Worm (Caenorhabditis elegans): ENCODE measurements around the gene T16G1.5.

T16G1.5 gene

ce11 chrV:12933654-12934053 lies 5.7 kb downstream of the T16G1.5 start:
- TF ChIP-seq ztf-1 (GFP tag; conservative IDR thresholded peaks at IDR 0.05) (no peak), elt-1 (tag; optimal IDR thresholded peaks at IDR 0.05) (no peak), fos-1 (tag; optimal IDR thresholded peaks at IDR 0.05) (peak; percentile 35), unc-39 (tag; optimal IDR thresholded peaks at IDR 0.05) (no peak), gmeb-1 (tag; optimal IDR thresholded peaks at IDR 0.05) (no peak)

- TF ChIP-seq blmp-1 (tag; optimal IDR thresholded peaks at IDR 0.05; ENCODE audit: insufficient read depth) (peak; percentile 21), alr-1 (tag; optimal IDR thresholded peaks at IDR 0.05) (no peak)
Observed at ce11 chrV:12928929-12929532, 10.3 kb downstream of the T16G1.5 start, which contains the start of gene T16G1.2. Gene T16G1.2, plus strand, starts transcription at chrV:12929482.

ce11 chrV:12924128-12924527 lies 15.2 kb downstream of the T16G1.5 start, which contains the start of gene pqn-67:
Gene pqn-67, plus strand, starts transcription at chrV:12924428.
- TF ChIP-seq mab-5 (tag; optimal IDR thresholded peaks at IDR 0.05) (no peak), ztf-11 (tag; optimal IDR thresholded peaks at IDR 0.05) (no peak), lsy-2 (tag; optimal IDR thresholded peaks at IDR 0.05) (no peak), nhr-10 (tag; optimal IDR thresholded peaks at IDR 0.05) (no peak), Y55F3AM.14 (GFP tag; optimal IDR thresholded peaks at IDR 0.05) (no peak), elt-3 (tag; optimal IDR thresholded peaks at IDR 0.05) (no peak)

- TF ChIP-seq peb-1 (tag; optimal IDR thresholded peaks at IDR 0.05) (no peak), lin-11 (tag; optimal IDR thresholded peaks at IDR 0.05) (no peak), lin-39 (tag; optimal IDR thresholded peaks at IDR 0.05) (no peak)
Observed at ce11 chrV:12922308-12922707, 17.0 kb downstream of the T16G1.5 start, which contains the start of gene dhrs-4. Gene dhrs-4, plus strand, starts transcription at chrV:12922608.

ce11 chrV:12921680-12922079 lies 17.7 kb downstream of the T16G1.5 start:
- no peak for TF ChIP-seq nhr-77 (tag; optimal IDR thresholded peaks at IDR 0.05)
- TF ChIP-seq fos-1 (tag; optimal IDR thresholded peaks at IDR 0.05) = peak; percentile 73
- TF ChIP-seq nhr-129 (tag; optimal IDR thresholded peaks at IDR 0.05) = no peak
- TF ChIP-seq gmeb-1 (tag; optimal IDR thresholded peaks at IDR 0.05) = peak; percentile 34
- TF ChIP-seq crh-2 (tag; optimal IDR thresholded peaks at IDR 0.05) = peak; percentile 43
- peak; percentile 75 for TF ChIP-seq sma-9 (GFP tag; optimal IDR thresholded peaks at IDR 0.05)
- no peak for TF ChIP-seq sma-9 (tag; optimal IDR thresholded peaks at IDR 0.05)
- TF ChIP-seq blmp-1 (tag; optimal IDR thresholded peaks at IDR 0.05; ENCODE audit: insufficient read depth) = no peak

ce11 chrV:12919705-12920104 lies 19.6 kb downstream of the T16G1.5 start, which contains the start of gene lipl-1:
Gene lipl-1, plus strand, starts transcription at chrV:12919986.
- TF ChIP-seq fos-1 (tag; optimal IDR thresholded peaks at IDR 0.05) = peak; percentile 3
- no peak for TF ChIP-seq nhr-10 (tag; optimal IDR thresholded peaks at IDR 0.05)
- no peak for TF ChIP-seq ceh-16 (tag; optimal IDR thresholded peaks at IDR 0.05)
- no peak for TF ChIP-seq lsy-2 (tag; optimal IDR thresholded peaks at IDR 0.05)
- TF ChIP-seq ceh-82 (tag; optimal IDR thresholded peaks at IDR 0.05) = no peak
- no peak for TF ChIP-seq zag-1 (tag; optimal IDR thresholded peaks at IDR 0.05)
- TF ChIP-seq C34F6.9 (tag; optimal IDR thresholded peaks at IDR 0.05) = no peak

- TF ChIP-seq egl-27 (tag; optimal IDR thresholded peaks at IDR 0.05) (no peak), crh-2 (tag; optimal IDR thresholded peaks at IDR 0.05) (peak; percentile 28), sma-9 (GFP tag; optimal IDR thresholded peaks at IDR 0.05) (peak; percentile 51), sma-9 (tag; optimal IDR thresholded peaks at IDR 0.05) (no peak), fos-1 (tag; optimal IDR thresholded peaks at IDR 0.05) (peak; percentile 20), ceh-16 (tag; optimal IDR thresholded peaks at IDR 0.05) (no peak), aly-2 (tag; optimal IDR thresholded peaks at IDR 0.05) (no peak), nhr-11 (tag; optimal IDR thresholded peaks at IDR 0.05) (no peak), nhr-237 (tag; optimal IDR thresholded peaks at IDR 0.05) (no peak), gmeb-1 (tag; optimal IDR thresholded peaks at IDR 0.05) (peak; percentile 8)
Observed at ce11 chrV:12909544-12910157, 29.7 kb downstream of the T16G1.5 start, which contains the start of gene nid-1. Gene nid-1, plus strand, starts transcription at chrV:12910107.

All from whole organism, L2 larva.